Fruit fly (Drosophila melanogaster): ENCODE results near the gene mRpL13.

mRpL13 gene

dm6 chr2L:18899254-18899653 is 40.2 kb upstream of the mRpL13 start:
- TF ChIP-seq Clk (GFP tag; optimal IDR thresholded peaks at IDR 0.05) (no peak), kay (GFP tag; ENCODE audit: borderline replicate concordance) (no peak), toe (GFP tag; optimal IDR thresholded peaks at IDR 0.05) (no peak)

- TF ChIP-seq pad (GFP tag; optimal IDR thresholded peaks at IDR 0.05) (no peak), cic (GFP tag; optimal IDR thresholded peaks at IDR 0.05) (no peak), CG12768 (GFP tag; optimal IDR thresholded peaks at IDR 0.05) (no peak), bab1 (GFP tag; optimal IDR thresholded peaks at IDR 0.05) (no peak), CG33017 (tag; optimal IDR thresholded peaks at IDR 0.05) (no peak), kay (GFP tag; ENCODE audit: borderline replicate concordance) (no peak), Crg-1 (GFP tag; optimal IDR thresholded peaks at IDR 0.05) (no peak), CG14711 (tag; optimal IDR thresholded peaks at IDR 0.05) (no peak)
Observed at dm6 chr2L:18897992-18898391, 38.9 kb upstream of the mRpL13 start.

DNA sequence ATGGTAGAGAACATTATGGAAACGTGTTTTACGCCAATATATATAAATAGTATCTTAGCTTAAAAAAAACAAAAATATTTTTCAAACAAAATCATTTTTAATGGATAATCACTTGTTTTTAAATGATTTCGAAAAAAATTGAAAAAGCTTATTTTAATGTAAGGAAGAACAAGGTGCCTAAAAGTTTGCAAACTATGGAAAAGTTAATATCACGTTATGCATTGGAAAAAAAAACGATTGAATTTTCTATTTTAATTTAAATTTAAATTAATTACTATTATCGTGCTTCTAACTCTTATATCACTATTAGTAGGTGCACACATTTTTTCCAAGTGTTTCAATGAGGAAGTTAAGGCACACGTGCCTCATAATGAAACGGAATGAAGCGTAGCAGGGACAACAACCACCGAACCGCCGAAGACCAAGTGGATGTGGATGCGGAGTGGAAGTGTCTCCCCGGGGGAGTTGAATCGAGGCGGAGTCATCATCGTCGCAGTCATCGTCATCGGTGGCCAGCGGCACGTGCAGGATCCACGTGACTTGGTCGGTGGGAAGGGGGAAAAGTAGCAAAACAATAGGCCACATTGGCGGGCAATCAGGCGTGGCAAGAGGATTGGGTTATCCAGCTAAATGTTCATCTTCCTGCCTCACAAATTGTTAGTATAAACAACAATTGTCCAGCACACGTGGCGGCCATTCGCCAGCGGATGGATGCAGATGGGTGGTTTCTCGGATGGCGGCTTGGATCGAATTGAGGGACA is 38.0 kb upstream of the mRpL13 start:
- TF ChIP-seq CG7045 (GFP tag; optimal IDR thresholded peaks at IDR 0.05), result no peak
- TF ChIP-seq toe (GFP tag; optimal IDR thresholded peaks at IDR 0.05), result no peak
- no peak for TF ChIP-seq CG14711 (tag; optimal IDR thresholded peaks at IDR 0.05)
- TF ChIP-seq CG1620 (GFP tag; optimal IDR thresholded peaks at IDR 0.05), result no peak
- no peak for TF ChIP-seq ovo (GFP tag; optimal IDR thresholded peaks at IDR 0.05)
- no peak for TF ChIP-seq CG7101 (tag; optimal IDR thresholded peaks at IDR 0.05)
- no peak for TF ChIP-seq Mnt (GFP tag; optimal IDR thresholded peaks at IDR 0.05)
- no peak for TF ChIP-seq CG33017 (tag; optimal IDR thresholded peaks at IDR 0.05)
- TF ChIP-seq Clk (GFP tag; optimal IDR thresholded peaks at IDR 0.05), result no peak
- no peak for TF ChIP-seq CG12768 (GFP tag; optimal IDR thresholded peaks at IDR 0.05)
- no peak for TF ChIP-seq cnc (optimal IDR thresholded peaks at IDR 0.05)
- no peak for TF ChIP-seq kay (GFP tag; ENCODE audit: borderline replicate concordance)
- TF ChIP-seq tj (GFP tag; optimal IDR thresholded peaks at IDR 0.05), result no peak
- no peak for TF ChIP-seq bab1 (GFP tag; optimal IDR thresholded peaks at IDR 0.05)
- TF ChIP-seq Hr96 (GFP tag; optimal IDR thresholded peaks at IDR 0.05), result no peak
- TF ChIP-seq CG5204 (GFP tag; optimal IDR thresholded peaks at IDR 0.05), result no peak
- no peak for TF ChIP-seq cic (GFP tag; optimal IDR thresholded peaks at IDR 0.05)

dm6 chr2L:18896371-18896770 is 37.3 kb upstream of the mRpL13 start:
- TF ChIP-seq toe (GFP tag; optimal IDR thresholded peaks at IDR 0.05) (no peak), tj (GFP tag; optimal IDR thresholded peaks at IDR 0.05) (no peak), cnc (optimal IDR thresholded peaks at IDR 0.05) (no peak), pad (GFP tag; optimal IDR thresholded peaks at IDR 0.05) (no peak), Mnt (GFP tag; optimal IDR thresholded peaks at IDR 0.05) (no peak), CG12768 (GFP tag; optimal IDR thresholded peaks at IDR 0.05) (no peak), CG1620 (GFP tag; optimal IDR thresholded peaks at IDR 0.05) (no peak), Crg-1 (GFP tag; optimal IDR thresholded peaks at IDR 0.05) (no peak), CG33017 (tag; optimal IDR thresholded peaks at IDR 0.05) (no peak), CG14711 (tag; optimal IDR thresholded peaks at IDR 0.05) (no peak), CG7045 (GFP tag; optimal IDR thresholded peaks at IDR 0.05) (no peak), bab1 (GFP tag; optimal IDR thresholded peaks at IDR 0.05) (no peak), cic (GFP tag; optimal IDR thresholded peaks at IDR 0.05) (no peak)

DNA sequence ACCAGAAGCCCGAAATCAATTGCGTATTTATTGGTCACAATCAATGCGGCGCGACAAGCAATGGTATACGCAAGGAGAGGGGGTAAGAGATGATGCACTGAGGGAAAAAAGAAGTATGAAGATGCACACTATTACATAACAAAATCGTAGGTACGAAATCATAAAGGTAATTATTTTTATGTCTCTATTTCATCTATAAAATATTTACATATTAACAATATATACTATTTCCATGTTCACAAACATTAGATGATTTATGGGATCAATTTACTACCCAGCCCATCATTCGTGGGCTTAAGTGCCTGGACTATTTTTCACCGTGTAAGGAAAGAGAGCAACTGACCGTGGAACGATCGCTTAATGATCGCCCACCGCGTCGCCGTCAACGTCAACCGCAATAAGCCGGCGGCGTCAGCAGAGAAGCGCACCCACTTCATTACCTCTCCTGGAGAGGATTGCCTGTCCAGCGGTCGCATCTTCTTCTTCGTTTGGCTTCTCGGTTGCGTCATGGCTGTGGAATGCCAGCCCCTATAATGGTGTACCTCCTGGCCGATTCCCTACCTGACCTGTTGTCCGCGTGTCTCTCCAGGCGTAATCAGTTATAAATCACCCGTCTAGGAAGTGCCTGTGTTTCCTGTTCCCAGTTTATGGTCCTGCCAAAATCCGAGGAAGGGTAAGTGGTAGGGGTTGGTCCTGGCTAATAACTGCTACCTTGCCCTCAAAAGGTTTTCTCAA is 36.1 kb upstream of the mRpL13 start:
- TF ChIP-seq CG7101 (tag; optimal IDR thresholded peaks at IDR 0.05) (no peak), Hr96 (GFP tag; optimal IDR thresholded peaks at IDR 0.05) (no peak), ovo (GFP tag; optimal IDR thresholded peaks at IDR 0.05) (no peak), cnc (optimal IDR thresholded peaks at IDR 0.05) (no peak), CG11617 (GFP tag; optimal IDR thresholded peaks at IDR 0.05) (no peak), Mnt (GFP tag; optimal IDR thresholded peaks at IDR 0.05) (no peak), cic (GFP tag; optimal IDR thresholded peaks at IDR 0.05) (no peak), Crg-1 (GFP tag; optimal IDR thresholded peaks at IDR 0.05) (no peak), CG33017 (tag; optimal IDR thresholded peaks at IDR 0.05) (no peak)

DNA sequence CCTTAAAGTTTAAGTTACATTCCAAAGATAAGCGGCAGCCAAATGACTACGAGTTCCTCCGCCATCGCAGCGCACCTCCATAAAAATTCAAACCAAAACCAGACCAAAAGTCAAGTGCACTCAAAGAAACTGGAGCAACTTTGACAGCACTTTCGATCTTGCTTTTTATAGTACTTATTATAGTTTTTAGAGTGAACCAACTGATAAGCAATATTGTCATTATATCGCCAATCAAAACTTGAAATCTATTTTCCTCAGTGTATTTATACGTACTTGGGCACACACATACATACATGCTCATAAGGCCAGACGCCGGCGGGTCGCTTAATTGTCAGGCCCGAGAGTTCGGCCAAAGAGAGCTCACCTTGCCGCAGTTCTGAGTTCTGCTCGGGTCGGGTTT is 31.0 kb upstream of the mRpL13 start:
- TF ChIP-seq CG1620 (GFP tag; optimal IDR thresholded peaks at IDR 0.05) (no peak), bab1 (GFP tag; optimal IDR thresholded peaks at IDR 0.05) (no peak)

DNA sequence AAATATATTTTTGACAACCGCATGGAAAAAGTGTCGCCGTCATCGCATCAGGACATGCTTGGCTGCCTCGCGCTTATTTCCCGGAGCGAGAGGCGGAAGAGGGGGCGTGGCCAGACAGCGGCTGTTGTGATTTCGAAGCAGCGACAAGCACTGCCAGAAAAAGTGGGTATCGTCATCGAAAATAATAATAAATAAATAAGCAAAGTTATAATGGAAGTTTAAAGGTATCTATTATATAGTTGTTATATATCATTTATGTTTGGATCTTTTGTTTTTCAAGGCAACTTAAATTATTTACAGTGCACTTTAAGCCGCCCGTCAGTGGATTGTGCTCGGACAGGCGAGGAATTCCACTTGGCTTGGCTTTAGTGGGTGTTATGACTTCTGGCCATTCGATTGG is 30.3 kb upstream of the mRpL13 start:
- TF ChIP-seq CG11617 (GFP tag; optimal IDR thresholded peaks at IDR 0.05) (no peak), CG12768 (GFP tag; optimal IDR thresholded peaks at IDR 0.05) (no peak), CG33017 (tag; optimal IDR thresholded peaks at IDR 0.05) (no peak), ovo (GFP tag; optimal IDR thresholded peaks at IDR 0.05) (no peak)

Measured in whole organism, adult.